Worm (Caenorhabditis elegans): ENCODE results near the gene pde-2.

- TF ChIP-seq ceh-18 (tag; optimal IDR thresholded peaks at IDR 0.05) (no peak), F13H6.1 (tag; optimal IDR thresholded peaks at IDR 0.05) (no peak), nhr-11 (tag; optimal IDR thresholded peaks at IDR 0.05) (no peak)
These were observed 47.3 kb downstream of the pde-2 start for ce11 chrIII:8934378-8934777.
